Fruit fly (Drosophila melanogaster) whole organism, adult: Measurements from ENCODE around the gene Tcs3.

ENCODE experiments used
- CG33017 ChIP-seq: fragments of 200-800 bp; sonication (Bioruptor generic); optimal IDR thresholded peaks from 2 replicates; lab custom pipeline; 2018; ENCODE audit warnings: missing biosample characterization, mild to moderate bottlenecking, missing genetic modification characterization, moderate library complexity
- Crg-1 ChIP-seq: fragments of 200-800 bp; sonication (Bioruptor generic); optimal IDR thresholded peaks from 2 replicates; lab custom pipeline; 2016; ENCODE audit warnings: missing biosample characterization, missing genetic modification characterization
- bab1 ChIP-seq: fragments of 200-800 bp; sonication (Bioruptor generic); optimal IDR thresholded peaks from 3 replicates; lab custom pipeline; 2019; ENCODE audit warnings: missing biosample characterization, mild to moderate bottlenecking, missing genetic modification characterization, moderate library complexity
- cic ChIP-seq: fragments of 200-800 bp; sonication (Bioruptor generic); optimal IDR thresholded peaks from 2 replicates; lab custom pipeline; 2017; ENCODE audit warnings: missing biosample characterization, mild to moderate bottlenecking, missing genetic modification characterization, moderate library complexity
- cnc ChIP-seq, 2 experiments: fragments of >200 bp; optimal IDR thresholded peaks; 2 replicates each; lab custom pipeline; 2017
- kay ChIP-seq: fragments of 200-800 bp; sonication (Bioruptor generic); peaks from one replicate; lab custom pipeline; 2016; ENCODE audit warnings: missing biosample characterization, missing genetic modification characterization, borderline replicate concordance
- tj ChIP-seq: fragments of 200-800 bp; sonication (Bioruptor generic); optimal IDR thresholded peaks from 3 replicates; lab custom pipeline; 2017; ENCODE audit warnings: missing biosample characterization, mild to moderate bottlenecking, missing genetic modification characterization, moderate library complexity
- toe ChIP-seq: fragments of 200-800 bp; sonication (Bioruptor generic); optimal IDR thresholded peaks from 2 replicates; lab custom pipeline; 2016; ENCODE audit warnings: missing biosample characterization, missing genetic modification characterization

dm6 chr3L:16368199-16368598 lies 16.4 kb downstream of the Tcs3 start, which contains the start of gene CG4842:
- TF ChIP-seq kay (GFP tag; lab: Kevin White, UChicago), result no peak
- no peak for TF ChIP-seq cnc (optimal IDR thresholded peaks at IDR 0.05; lab: Kevin White, UChicago)
- TF ChIP-seq CG33017 (tag; lab: Kevin White, UChicago), result no peak
- no peak for TF ChIP-seq bab1
- no peak for TF ChIP-seq tj (GFP tag; lab: Kevin White, UChicago)
- no peak for TF ChIP-seq toe (GFP tag; lab: Kevin White, UChicago)
- TF ChIP-seq cic (GFP tag; lab: Kevin White, UChicago), result no peak
- TF ChIP-seq Crg-1 (GFP tag; lab: Kevin White, UChicago), result no peak
